Fruit fly (Drosophila melanogaster) whole organism, embryonic: ENCODE results near the gene CG4424.

Experiments used
- Aef1 ChIP-seq: fragments of 200-800 bp; sonication (Bioruptor generic); IDR thresholded peaks from 3 replicates; pipeline ENCODE4 v1.3.6; 2022; ENCODE audit warnings: missing biosample characterization, missing genetic modification characterization
- CG10274 ChIP-seq: fragments of 200-800 bp; sonication (Bioruptor generic); optimal IDR thresholded peaks from 3 replicates; lab custom pipeline; 2017; ENCODE audit warnings: missing biosample characterization, mild to moderate bottlenecking, missing genetic modification characterization
- CG10979 ChIP-seq: fragments of 200-800 bp; sonication (Bioruptor generic); optimal IDR thresholded peaks from 2 replicates; lab custom pipeline; 2018; ENCODE audit warnings: missing biosample characterization, mild to moderate bottlenecking, missing genetic modification characterization, moderate library complexity
- CG11398 ChIP-seq: fragments of 200-800 bp; sonication (Bioruptor generic); optimal IDR thresholded peaks from 2 replicates; lab custom pipeline; 2016; ENCODE audit warnings: missing biosample characterization, missing genetic modification characterization
- CG11723 ChIP-seq: fragments of 200-800 bp; sonication (Bioruptor generic); optimal IDR thresholded peaks from 2 replicates; lab custom pipeline; 2017; ENCODE audit warnings: missing biosample characterization, mild to moderate bottlenecking, missing genetic modification characterization
- CG13296 ChIP-seq: fragments of 200-800 bp; sonication (Bioruptor generic); optimal IDR thresholded peaks from 3 replicates; lab custom pipeline; 2018; ENCODE audit warnings: missing biosample characterization, mild to moderate bottlenecking, missing genetic modification characterization
- CG14860 ChIP-seq: fragments of 200-800 bp; sonication (Bioruptor generic); IDR thresholded peaks from 3 replicates; pipeline ENCODE4 v1.3.6; 2022; ENCODE audit warnings: missing biosample characterization, missing genetic modification characterization; ENCODE audit not compliant: partially characterized antibody
- CG1647 ChIP-seq: fragments of 200-800 bp; sonication (Bioruptor generic); optimal IDR thresholded peaks from 3 replicates; lab custom pipeline; 2016; ENCODE audit warnings: missing biosample characterization, missing genetic modification characterization
- CG16779 ChIP-seq: fragments of 200-800 bp; sonication (Bioruptor generic); IDR thresholded peaks from 2 replicates; pipeline ENCODE4 v1.3.6; 2022; ENCODE audit warnings: missing biosample characterization, missing genetic modification characterization
- CG17186 ChIP-seq: fragments of 200-800 bp; sonication (Bioruptor generic); optimal IDR thresholded peaks from 3 replicates; lab custom pipeline; 2017; ENCODE audit warnings: missing biosample characterization, missing genetic modification reagents, missing genetic modification characterization
- CG17328 ChIP-seq: fragments of 200-800 bp; sonication (Bioruptor generic); IDR thresholded peaks from 2 replicates; pipeline ENCODE4 v1.3.6; 2022; ENCODE audit warnings: missing biosample characterization, missing genetic modification characterization
- CG18599 ChIP-seq: fragments of 200-800 bp; sonication (Bioruptor generic); optimal IDR thresholded peaks from 3 replicates; lab custom pipeline; 2017; ENCODE audit warnings: missing biosample characterization, missing genetic modification characterization, mild to moderate bottlenecking, moderate library complexity, missing genetic modification reagents
- CG32772 ChIP-seq: fragments of 200-800 bp; sonication (Bioruptor generic); IDR thresholded peaks from 2 replicates; pipeline ENCODE4 v1.3.6; 2022; ENCODE audit warnings: missing biosample characterization, missing genetic modification characterization
- CG34422 ChIP-seq: fragments of 200-800 bp; sonication (Bioruptor generic); IDR thresholded peaks from 3 replicates; pipeline ENCODE4 v1.3.6; 2022; ENCODE audit warnings: missing biosample characterization, missing genetic modification characterization
- CG42726 ChIP-seq: fragments of 200-800 bp; sonication (Bioruptor generic); IDR thresholded peaks from 2 replicates; pipeline ENCODE4 v1.3.6; 2022; ENCODE audit warnings: missing biosample characterization, missing genetic modification characterization; ENCODE audit not compliant: partially characterized antibody
- CG4820 ChIP-seq: fragments of 200-800 bp; sonication (Bioruptor generic); optimal IDR thresholded peaks from 3 replicates; lab custom pipeline; 2016; ENCODE audit warnings: missing biosample characterization, missing genetic modification characterization
- CG6683 ChIP-seq: fragments of 200-800 bp; sonication (Bioruptor generic); optimal IDR thresholded peaks from 2 replicates; lab custom pipeline; 2017; ENCODE audit warnings: missing biosample characterization, mild to moderate bottlenecking, missing genetic modification characterization, missing genetic modification reagents
- CG7271 ChIP-seq: fragments of 200-800 bp; sonication (Bioruptor generic); optimal IDR thresholded peaks from 2 replicates; lab custom pipeline; 2018; ENCODE audit warnings: missing biosample characterization, mild to moderate bottlenecking, missing genetic modification characterization, moderate library complexity
- CG7839 ChIP-seq: fragments of 200-800 bp; sonication (Bioruptor generic); optimal IDR thresholded peaks from 3 replicates; lab custom pipeline; 2018; ENCODE audit warnings: missing biosample characterization, mild to moderate bottlenecking, missing genetic modification characterization, moderate library complexity
- CG8281 ChIP-seq: fragments of 200-800 bp; sonication (Bioruptor generic); optimal IDR thresholded peaks from 2 replicates; lab custom pipeline; 2018; ENCODE audit warnings: missing biosample characterization, mild to moderate bottlenecking, missing genetic modification characterization, moderate library complexity
- CG8478 ChIP-seq: fragments of >200 bp; optimal IDR thresholded peaks from 2 replicates; lab custom pipeline; 2018
- Dad ChIP-seq: fragments of 200-800 bp; sonication (Bioruptor generic); optimal IDR thresholded peaks from 3 replicates; lab custom pipeline; 2016; ENCODE audit warnings: missing biosample characterization, missing genetic modification characterization
- Dll ChIP-seq: fragments of 200-800 bp; sonication (Bioruptor generic); IDR thresholded peaks from 4 replicates; pipeline ENCODE4 v1.3.6; 2022; ENCODE audit warnings: missing biosample characterization, missing genetic modification characterization; ENCODE audit not compliant: partially characterized antibody
- Drgx ChIP-seq: fragments of 200-800 bp; sonication (Bioruptor generic); IDR thresholded peaks from 2 replicates; pipeline ENCODE4 v1.3.6; 2022; ENCODE audit warnings: missing biosample characterization, missing genetic modification characterization
- E2f2 ChIP-seq: fragments of 200-800 bp; sonication (Bioruptor generic); IDR thresholded peaks from 2 replicates; pipeline ENCODE4 v1.3.6; 2022; ENCODE audit warnings: missing biosample characterization, missing genetic modification characterization
- Fer2 ChIP-seq: fragments of 200-800 bp; sonication (Bioruptor generic); optimal IDR thresholded peaks from 2 replicates; lab custom pipeline; 2018; ENCODE audit warnings: missing biosample characterization, mild to moderate bottlenecking, missing genetic modification characterization, moderate library complexity
- Gug ChIP-seq: fragments of 200-800 bp; sonication (Bioruptor generic); IDR thresholded peaks from 4 replicates; pipeline ENCODE4 v1.3.6; 2022; ENCODE audit warnings: missing biosample characterization, missing genetic modification characterization
- HLH4C ChIP-seq: fragments of 200-800 bp; sonication (Bioruptor generic); IDR thresholded peaks from 3 replicates; pipeline ENCODE4 v1.3.6; 2022; ENCODE audit warnings: missing biosample characterization, missing genetic modification characterization; ENCODE audit not compliant: partially characterized antibody
- HLH54F ChIP-seq: fragments of 200-800 bp; sonication (Bioruptor generic); optimal IDR thresholded peaks from 3 replicates; lab custom pipeline; 2016; ENCODE audit warnings: missing biosample characterization, missing genetic modification characterization
- Lim3 ChIP-seq: fragments of 200-800 bp; sonication (Bioruptor generic); IDR thresholded peaks from 2 replicates; pipeline ENCODE4 v1.3.6; 2022; ENCODE audit warnings: missing biosample characterization, missing genetic modification characterization
- MTF-1 ChIP-seq: fragments of 200-800 bp; sonication (Bioruptor generic); optimal IDR thresholded peaks from 2 replicates; lab custom pipeline; 2018; ENCODE audit warnings: missing biosample characterization, mild to moderate bottlenecking, missing genetic modification characterization, borderline replicate concordance
- Side ChIP-seq: fragments of 200-800 bp; sonication (Bioruptor generic); optimal IDR thresholded peaks from 2 replicates; lab custom pipeline; 2016; ENCODE audit warnings: missing biosample characterization, missing genetic modification characterization
- Six4 ChIP-seq: fragments of 200-800 bp; sonication (Bioruptor generic); optimal IDR thresholded peaks from 2 replicates; lab custom pipeline; 2016; ENCODE audit warnings: missing biosample characterization, missing genetic modification characterization
- Taf1 ChIP-seq: fragments of 200-800 bp; sonication (Bioruptor generic); IDR thresholded peaks from 2 replicates; pipeline ENCODE4 v1.3.6; 2022; ENCODE audit warnings: missing biosample characterization, missing genetic modification characterization
- YL-1 ChIP-seq: fragments of 200-800 bp; sonication (Bioruptor generic); optimal IDR thresholded peaks from 3 replicates; lab custom pipeline; 2017; ENCODE audit warnings: missing biosample characterization, mild to moderate bottlenecking, missing genetic modification characterization
- ac ChIP-seq: fragments of 200-800 bp; sonication (Bioruptor generic); optimal IDR thresholded peaks from 3 replicates; lab custom pipeline; 2017; ENCODE audit warnings: missing biosample characterization, mild to moderate bottlenecking, missing genetic modification characterization
- cas ChIP-seq: fragments of 200-800 bp; sonication (Bioruptor generic); IDR thresholded peaks from 2 replicates; pipeline ENCODE4 v1.3.6; 2022; ENCODE audit warnings: missing biosample characterization, missing genetic modification characterization
- ci ChIP-seq: fragments of 200-800 bp; sonication (Bioruptor generic); IDR thresholded peaks from 3 replicates; pipeline ENCODE4 v1.3.6; 2022; ENCODE audit warnings: missing biosample characterization, missing genetic modification characterization
- crol ChIP-seq: fragments of 200-800 bp; sonication (Bioruptor generic); IDR thresholded peaks from 2 replicates; pipeline ENCODE4 v1.3.6; 2022; ENCODE audit warnings: missing biosample characterization, missing genetic modification characterization
- h ChIP-seq: fragments of >200 bp; optimal IDR thresholded peaks from 2 replicates; lab custom pipeline; 2017
- ken ChIP-seq: fragments of 200-800 bp; sonication (Bioruptor generic); IDR thresholded peaks from 3 replicates; pipeline ENCODE4 v1.3.6; 2022; ENCODE audit warnings: missing biosample characterization, missing genetic modification characterization
- lov ChIP-seq, 2 experiments: fragments of 200-800 bp in 1 of 2; fragments of >200 bp in 1 of 2; sonication (Bioruptor generic) in 1 of 2; IDR thresholded peaks in 1 of 2; optimal IDR thresholded peaks in 1 of 2; 2 replicates in 1 of 2; 3 replicates in 1 of 2; pipeline versions ENCODE4 v1.3.6 to Lab custom; 2017 to 2022; ENCODE audit warnings: missing biosample characterization in 1 of 2, missing genetic modification characterization in 1 of 2
- mam ChIP-seq: fragments of 200-800 bp; sonication (Bioruptor generic); optimal IDR thresholded peaks from 3 replicates; lab custom pipeline; 2016; ENCODE audit warnings: missing biosample characterization, missing genetic modification characterization
- tap ChIP-seq: fragments of 200-800 bp; optimal IDR thresholded peaks from 3 replicates; lab custom pipeline; 2019; ENCODE audit warnings: missing biosample characterization, mild to moderate bottlenecking, missing genetic modification characterization, moderate library complexity
- tx ChIP-seq: fragments of 200-800 bp; sonication (Bioruptor generic); optimal IDR thresholded peaks from 2 replicates; lab custom pipeline; 2016; ENCODE audit warnings: missing biosample characterization, missing genetic modification characterization
- usp ChIP-seq: fragments of >200 bp; optimal IDR thresholded peaks from 2 replicates; lab custom pipeline; 2017; ENCODE audit warnings: missing biosample characterization, missing genetic modification characterization
- vvl ChIP-seq: fragments of 200-800 bp; sonication (Bioruptor generic); IDR thresholded peaks from 2 replicates; pipeline ENCODE4 v1.3.6; 2022; ENCODE audit warnings: missing biosample characterization, missing genetic modification characterization
- wdn ChIP-seq: fragments of 200-800 bp; sonication (Bioruptor generic); IDR thresholded peaks from 2 replicates; pipeline ENCODE4 v1.3.6; 2022; ENCODE audit warnings: missing biosample characterization, missing genetic modification characterization
- zen ChIP-seq: fragments of 200-800 bp; sonication (Bioruptor generic); optimal IDR thresholded peaks from 3 replicates; lab custom pipeline; 2018; ENCODE audit warnings: missing biosample characterization, mild to moderate bottlenecking, missing genetic modification characterization, moderate library complexity
- zfh2 ChIP-seq: fragments of 200-800 bp; sonication (Bioruptor generic); optimal IDR thresholded peaks from 2 replicates; lab custom pipeline; 2016; ENCODE audit warnings: missing biosample characterization, missing genetic modification characterization

Gene CG4424

dm6 chr3R:20008372-20009051 lies 19.3 kb downstream of the CG4424 start, which contains the start of the genes Hs6st and MED25 (continued):
- no peak for TF ChIP-seq CG10274
- no peak for TF ChIP-seq Drgx (GFP tag; lab: Robert Waterston, UW)
- peak; percentile 25 for TF ChIP-seq CG17328
- TF ChIP-seq CG6683 (GFP tag; lab: Kevin White, UChicago): peak; percentile 35
- TF ChIP-seq CG16779 (GFP tag; lab: Robert Waterston, UW): no peak
- peak; percentile 84 for TF ChIP-seq CG17186
- TF ChIP-seq zfh2 (GFP tag; lab: Kevin White, UChicago): no peak
- no peak for TF ChIP-seq cas (GFP tag; lab: Robert Waterston, UW)
- TF ChIP-seq CG1647: peak; percentile 41
- TF ChIP-seq CG11398: no peak
- no peak for TF ChIP-seq ken (GFP tag; lab: Robert Waterston, UW)
- no peak for TF ChIP-seq zen
- TF ChIP-seq CG7839 (tag; lab: Kevin White, UChicago): peak; percentile 50
- peak; percentile 30 for TF ChIP-seq Dad
- no peak for TF ChIP-seq CG7271 (tag; lab: Kevin White, UChicago)
- peak; percentile 56 for TF ChIP-seq Fer2
- peak; percentile 74 for TF ChIP-seq CG18599 (GFP tag; lab: Kevin White, UChicago)
- peak; percentile 55 for TF ChIP-seq E2f2
- peak; percentile 45; the same call in 1 of the 3 replicates for TF ChIP-seq CG14860 (GFP tag; lab: Robert Waterston, UW)
- no peak for TF ChIP-seq Aef1
- TF ChIP-seq wdn (GFP tag; lab: Robert Waterston, UW): no peak
- TF ChIP-seq lov (optimal IDR thresholded peaks at IDR 0.05; lab: Kevin White, UChicago): no peak
- no peak for TF ChIP-seq lov (GFP tag; IDR thresholded peaks at IDR 0.05; lab: Robert Waterston, UW)
- TF ChIP-seq CG34422: peak; percentile 84; the same call in 1 of the 3 replicates
- no peak for TF ChIP-seq usp (GFP tag; lab: Kevin White, UChicago)
- TF ChIP-seq CG13296 (GFP tag; lab: Kevin White, UChicago): peak; percentile 67
- peak; percentile 78 for TF ChIP-seq HLH4C (GFP tag; lab: Robert Waterston, UW)
- TF ChIP-seq CG8478 (lab: Kevin White, UChicago): no peak
- TF ChIP-seq crol (GFP tag; lab: Robert Waterston, UW): no peak
- TF ChIP-seq Lim3 (GFP tag; lab: Robert Waterston, UW): no peak
- TF ChIP-seq CG10979 (tag; lab: Kevin White, UChicago): peak; percentile 61
- TF ChIP-seq CG11723 (GFP tag; lab: Kevin White, UChicago): no peak
- TF ChIP-seq tap: peak; percentile 2
- TF ChIP-seq ac (GFP tag; lab: Kevin White, UChicago): no peak
- no peak for TF ChIP-seq tx
- TF ChIP-seq Side: no peak
- TF ChIP-seq CG42726 (GFP tag; lab: Robert Waterston, UW): peak; percentile 83
- peak; percentile 40 for TF ChIP-seq vvl (GFP tag; lab: Robert Waterston, UW)
- peak; percentile 29 for TF ChIP-seq Six4
- TF ChIP-seq Dll (GFP tag; lab: Robert Waterston, UW): peak; percentile 87; the same call in 2 of the 4 replicates
- TF ChIP-seq MTF-1 (GFP tag; lab: Kevin White, UChicago): peak; percentile 6
- TF ChIP-seq ci (GFP tag; lab: Robert Waterston, UW): peak; percentile 29; the same call in 2 of the 3 replicates
- TF ChIP-seq YL-1 (GFP tag; lab: Kevin White, UChicago): peak; percentile 60
- TF ChIP-seq h (lab: Kevin White, UChicago): no peak
- TF ChIP-seq CG4820: peak; percentile 44
- TF ChIP-seq CG32772 (GFP tag; lab: Robert Waterston, UW): no peak
- TF ChIP-seq mam (GFP tag; lab: Kevin White, UChicago): no peak
- no peak for TF ChIP-seq CG8281 (tag; lab: Kevin White, UChicago)
- TF ChIP-seq Taf1 (GFP tag; lab: Robert Waterston, UW): no peak
- peak; percentile 31 for TF ChIP-seq HLH54F (GFP tag; lab: Kevin White, UChicago)
- no peak for TF ChIP-seq Gug (GFP tag; lab: Robert Waterston, UW)
